Fruit fly (Drosophila melanogaster) whole organism, embryonic: ENCODE measurements around the gene SCAR.

ENCODE experiments used
- Abd-B ChIP-seq: fragments of 200-800 bp; sonication (Bioruptor generic); optimal IDR thresholded peaks from 2 replicates; lab custom pipeline; 2018; ENCODE audit warnings: missing biosample characterization, mild to moderate bottlenecking, missing genetic modification characterization, moderate library complexity
- Antp ChIP-seq: fragments of 200-800 bp; sonication (Bioruptor generic); optimal IDR thresholded peaks from 3 replicates; lab custom pipeline; 2016; ENCODE audit warnings: missing biosample characterization, missing genetic modification characterization
- Atf-2 ChIP-seq: fragments of 200-800 bp; sonication (Bioruptor generic); optimal IDR thresholded peaks from 2 replicates; lab custom pipeline; 2016; ENCODE audit warnings: missing biosample characterization, missing genetic modification characterization
- C15 ChIP-seq: fragments of 200-800 bp; sonication (Bioruptor generic); IDR thresholded peaks from 3 replicates; pipeline ENCODE4 v1.3.6; 2022; ENCODE audit warnings: missing biosample characterization, missing genetic modification characterization
- CG11247 ChIP-seq: fragments of 200-800 bp; sonication (Bioruptor generic); IDR thresholded peaks from 2 replicates; pipeline ENCODE4 v1.3.6; 2022; ENCODE audit warnings: missing biosample characterization, missing genetic modification characterization
- CG12236 ChIP-seq: fragments of 200-800 bp; sonication (Bioruptor generic); optimal IDR thresholded peaks from 2 replicates; lab custom pipeline; 2016; ENCODE audit warnings: missing biosample characterization, missing genetic modification characterization
- CG14441 ChIP-seq: fragments of 200-800 bp; sonication (Bioruptor generic); IDR thresholded peaks from 2 replicates; pipeline ENCODE4 v1.3.6; 2022; ENCODE audit warnings: missing biosample characterization, missing genetic modification characterization
- CG14860 ChIP-seq: fragments of 200-800 bp; sonication (Bioruptor generic); IDR thresholded peaks from 3 replicates; pipeline ENCODE4 v1.3.6; 2022; ENCODE audit warnings: missing biosample characterization, missing genetic modification characterization; ENCODE audit not compliant: partially characterized antibody
- CG15601 ChIP-seq: fragments of 200-800 bp; sonication (Bioruptor generic); optimal IDR thresholded peaks from 3 replicates; lab custom pipeline; 2019; ENCODE audit warnings: missing biosample characterization, mild to moderate bottlenecking, missing genetic modification characterization, moderate library complexity
- CG16815 ChIP-seq: fragments of 200-800 bp; sonication (Bioruptor generic); optimal IDR thresholded peaks from 3 replicates; lab custom pipeline; 2017; ENCODE audit warnings: missing biosample characterization, mild to moderate bottlenecking, missing genetic modification characterization
- CG17328 ChIP-seq: fragments of 200-800 bp; sonication (Bioruptor generic); IDR thresholded peaks from 2 replicates; pipeline ENCODE4 v1.3.6; 2022; ENCODE audit warnings: missing biosample characterization, missing genetic modification characterization
- CG17612 ChIP-seq: fragments of 200-800 bp; sonication (Bioruptor generic); IDR thresholded peaks from 2 replicates; pipeline ENCODE4 v1.3.6; 2022; ENCODE audit warnings: missing biosample characterization, missing genetic modification characterization
- CG2202 ChIP-seq: fragments of 200-800 bp; sonication (Bioruptor generic); optimal IDR thresholded peaks from 2 replicates; lab custom pipeline; 2018; ENCODE audit warnings: missing biosample characterization, mild to moderate bottlenecking, missing genetic modification characterization
- CG3065 ChIP-seq: fragments of 200-800 bp; sonication (Bioruptor generic); optimal IDR thresholded peaks from 2 replicates; lab custom pipeline; 2016; ENCODE audit warnings: missing biosample characterization, missing genetic modification characterization
- CG4282 ChIP-seq: fragments of 200-800 bp; sonication (Bioruptor generic); optimal IDR thresholded peaks from 2 replicates; lab custom pipeline; 2016; ENCODE audit warnings: missing biosample characterization, missing genetic modification characterization
- CG4360 ChIP-seq: fragments of 200-800 bp; sonication (Bioruptor generic); IDR thresholded peaks from 2 replicates; pipeline ENCODE4 v1.3.6; 2022; ENCODE audit warnings: missing biosample characterization, missing genetic modification characterization
- CG6689 ChIP-seq: fragments of 200-800 bp; sonication (Bioruptor generic); IDR thresholded peaks from 2 replicates; pipeline ENCODE4 v1.3.6; 2022; ENCODE audit warnings: missing biosample characterization, missing genetic modification characterization
- CG7839 ChIP-seq: fragments of 200-800 bp; sonication (Bioruptor generic); optimal IDR thresholded peaks from 3 replicates; lab custom pipeline; 2018; ENCODE audit warnings: missing biosample characterization, mild to moderate bottlenecking, missing genetic modification characterization, moderate library complexity
- CG7928 ChIP-seq: fragments of 200-800 bp; sonication (Bioruptor generic); optimal IDR thresholded peaks from 2 replicates; lab custom pipeline; 2017; ENCODE audit warnings: missing biosample characterization, mild to moderate bottlenecking, missing genetic modification characterization
- CG8388 ChIP-seq: fragments of 200-800 bp; sonication (Bioruptor generic); optimal IDR thresholded peaks from 2 replicates; lab custom pipeline; 2019; ENCODE audit warnings: missing biosample characterization, mild to moderate bottlenecking, missing genetic modification characterization, moderate library complexity
- CG8478 ChIP-seq: fragments of >200 bp; optimal IDR thresholded peaks from 2 replicates; lab custom pipeline; 2018
- CG9437 ChIP-seq: fragments of 200-800 bp; sonication (Bioruptor generic); optimal IDR thresholded peaks from 2 replicates; lab custom pipeline; 2018; ENCODE audit warnings: missing biosample characterization, mild to moderate bottlenecking, missing genetic modification characterization
- D19A ChIP-seq: fragments of 200-800 bp; optimal IDR thresholded peaks from 3 replicates; lab custom pipeline; 2019; ENCODE audit warnings: missing biosample characterization, mild to moderate bottlenecking, missing genetic modification characterization, moderate library complexity
- Deaf1 ChIP-seq: fragments of 200-800 bp; optimal IDR thresholded peaks from 3 replicates; lab custom pipeline; 2019; ENCODE audit warnings: missing biosample characterization, mild to moderate bottlenecking, missing genetic modification characterization, moderate library complexity
- Doc3 ChIP-seq: fragments of 200-800 bp; sonication (Bioruptor generic); IDR thresholded peaks from 3 replicates; pipeline ENCODE4 v1.3.6; 2022; ENCODE audit warnings: missing biosample characterization, missing genetic modification characterization; ENCODE audit not compliant: partially characterized antibody
- GATAe ChIP-seq: fragments of 200-800 bp; sonication (Bioruptor generic); conservative IDR thresholded peaks from 2 replicates; pipeline ENCODE4 v1.3.6; 2022; ENCODE audit warnings: missing biosample characterization, missing genetic modification characterization
- HLH3B ChIP-seq: fragments of 200-800 bp; sonication (Bioruptor generic); IDR thresholded peaks from 2 replicates; pipeline ENCODE4 v1.3.6; 2022; ENCODE audit warnings: missing biosample characterization, missing genetic modification characterization
- HLHmδ ChIP-seq: fragments of 200-800 bp; sonication (Bioruptor generic); optimal IDR thresholded peaks from 2 replicates; lab custom pipeline; 2018; ENCODE audit warnings: missing biosample characterization, mild to moderate bottlenecking, missing genetic modification characterization, moderate library complexity
- Hmr ChIP-seq: fragments of 200-800 bp; sonication (Bioruptor generic); optimal IDR thresholded peaks from 3 replicates; lab custom pipeline; 2017; ENCODE audit warnings: mild to moderate bottlenecking, missing biosample characterization, missing genetic modification reagents, missing genetic modification characterization
- Nf-YB ChIP-seq: fragments of 200-800 bp; sonication (Bioruptor generic); optimal IDR thresholded peaks from 3 replicates; lab custom pipeline; 2019; ENCODE audit warnings: missing biosample characterization, mild to moderate bottlenecking, missing genetic modification characterization, moderate library complexity
- Oli ChIP-seq: fragments of 200-800 bp; sonication (Bioruptor generic); optimal IDR thresholded peaks from 2 replicates; lab custom pipeline; 2018; ENCODE audit warnings: missing biosample characterization, mild to moderate bottlenecking, missing genetic modification characterization, moderate library complexity
- Scr ChIP-seq: fragments of 200-800 bp; sonication (Bioruptor generic); IDR thresholded peaks from 2 replicates; pipeline ENCODE4 v1.3.6; 2022; ENCODE audit warnings: missing biosample characterization, missing genetic modification characterization; ENCODE audit not compliant: partially characterized antibody
- Tbp ChIP-seq: fragments of >200 bp; optimal IDR thresholded peaks from 2 replicates; lab custom pipeline; 2018; ENCODE audit warnings: missing biosample characterization, missing genetic modification characterization
- Xbp1 ChIP-seq: fragments of 200-800 bp; sonication (Bioruptor generic); optimal IDR thresholded peaks from 3 replicates; lab custom pipeline; 2016; ENCODE audit warnings: missing biosample characterization, mild to moderate bottlenecking, missing genetic modification characterization
- bab2 ChIP-seq: fragments of 200-800 bp; sonication (Bioruptor generic); optimal IDR thresholded peaks from 2 replicates; lab custom pipeline; 2016; ENCODE audit warnings: missing biosample characterization, missing genetic modification characterization
- bbx ChIP-seq: fragments of 200-800 bp; sonication (Bioruptor generic); IDR thresholded peaks from 2 replicates; pipeline ENCODE4 v1.3.6; 2022; ENCODE audit warnings: missing biosample characterization, missing genetic modification characterization; ENCODE audit not compliant: partially characterized antibody
- corto ChIP-seq: fragments of 200-800 bp; sonication (Bioruptor generic); optimal IDR thresholded peaks from 2 replicates; lab custom pipeline; 2016; ENCODE audit warnings: missing biosample characterization, mild to moderate bottlenecking, missing genetic modification characterization, moderate library complexity
- cwo ChIP-seq: fragments of 200-800 bp; sonication (Bioruptor generic); optimal IDR thresholded peaks from 3 replicates; lab custom pipeline; 2017; ENCODE audit warnings: missing biosample characterization, missing genetic modification characterization, mild to moderate bottlenecking, moderate library complexity, missing genetic modification reagents
- en ChIP-seq: fragments of 200-800 bp; sonication (Bioruptor generic); optimal IDR thresholded peaks from 2 replicates; lab custom pipeline; 2016; ENCODE audit warnings: missing biosample characterization, missing genetic modification characterization
- ewg ChIP-seq: fragments of 200-800 bp; sonication (Bioruptor generic); optimal IDR thresholded peaks from 3 replicates; lab custom pipeline; 2017; ENCODE audit warnings: mild to moderate bottlenecking, missing biosample characterization, missing genetic modification reagents, missing genetic modification characterization
- eyg ChIP-seq: fragments of 200-800 bp; sonication (Bioruptor generic); optimal IDR thresholded peaks from 3 replicates; lab custom pipeline; 2016; ENCODE audit warnings: missing biosample characterization, missing genetic modification characterization
- fd64A ChIP-seq: fragments of 200-800 bp; sonication (Bioruptor generic); optimal IDR thresholded peaks from 3 replicates; lab custom pipeline; 2018; ENCODE audit warnings: missing biosample characterization, mild to moderate bottlenecking, missing genetic modification characterization
- lab ChIP-seq: fragments of 200-800 bp; sonication (Bioruptor generic); optimal IDR thresholded peaks from 3 replicates; lab custom pipeline; 2017; ENCODE audit warnings: missing biosample characterization, missing genetic modification characterization, mild to moderate bottlenecking, moderate library complexity, missing genetic modification reagents
- lov ChIP-seq, 2 experiments: fragments of 200-800 bp in 1 of 2; fragments of >200 bp in 1 of 2; sonication (Bioruptor generic) in 1 of 2; IDR thresholded peaks in 1 of 2; optimal IDR thresholded peaks in 1 of 2; 2 replicates in 1 of 2; 3 replicates in 1 of 2; pipeline versions ENCODE4 v1.3.6 to Lab custom; 2017 to 2022; ENCODE audit warnings: missing biosample characterization in 1 of 2, missing genetic modification characterization in 1 of 2
- luna ChIP-seq: fragments of 200-800 bp; sonication (Bioruptor generic); optimal IDR thresholded peaks from 2 replicates; lab custom pipeline; 2016; ENCODE audit warnings: missing biosample characterization, missing genetic modification characterization
- org-1 ChIP-seq: fragments of 200-800 bp; sonication (Bioruptor generic); optimal IDR thresholded peaks from 2 replicates; lab custom pipeline; 2017; ENCODE audit warnings: missing biosample characterization, missing genetic modification characterization
- peb ChIP-seq: fragments of 200-800 bp; sonication (Bioruptor generic); IDR thresholded peaks from 2 replicates; pipeline ENCODE4 v1.3.6; 2022; ENCODE audit warnings: missing biosample characterization, missing genetic modification characterization
- pita ChIP-seq: fragments of 200-800 bp; sonication (Bioruptor generic); optimal IDR thresholded peaks from 2 replicates; lab custom pipeline; 2017; ENCODE audit warnings: missing biosample characterization, mild to moderate bottlenecking, missing genetic modification characterization
- tup ChIP-seq: fragments of 200-800 bp; sonication (Bioruptor generic); optimal IDR thresholded peaks from 2 replicates; lab custom pipeline; 2016; ENCODE audit warnings: missing biosample characterization, mild to moderate bottlenecking, missing genetic modification characterization, moderate library complexity

The SCAR gene

DNA sequence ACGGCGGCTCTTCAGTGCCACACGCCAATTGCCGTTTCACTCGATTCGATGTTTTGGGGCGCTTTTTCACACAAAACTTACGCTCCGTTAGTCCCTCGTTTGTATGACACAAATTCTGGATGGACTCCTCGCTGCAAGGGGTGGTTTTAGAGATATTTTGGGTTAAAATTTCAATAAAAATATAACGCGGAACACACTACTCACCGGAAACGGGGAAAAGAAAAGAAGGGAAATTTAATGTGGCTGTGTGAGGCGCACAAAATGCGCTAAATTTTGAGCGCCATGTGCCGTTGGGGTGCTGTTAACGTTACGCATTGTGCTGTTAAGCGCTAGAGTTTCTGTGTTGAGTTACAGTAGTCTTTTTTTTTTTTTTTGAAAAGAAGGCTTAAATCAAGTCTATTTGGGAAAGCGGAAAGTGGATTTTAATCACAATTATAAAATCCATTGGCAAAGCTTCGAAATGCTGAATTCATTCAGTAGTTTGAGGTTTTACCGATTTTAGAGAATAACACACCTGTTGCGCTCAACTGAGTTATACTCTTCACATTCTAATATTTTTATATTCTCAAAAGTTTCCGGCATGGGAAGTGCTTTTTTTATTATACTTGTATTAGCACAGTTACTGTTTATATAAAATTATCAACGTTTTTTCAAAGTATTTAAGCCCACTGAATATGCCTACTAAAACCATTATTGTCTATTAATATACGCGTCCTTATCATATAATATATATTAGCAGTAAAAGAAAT lies 27.5 kb downstream of the SCAR start, which contains the start of gene RpL9 (continued):
- TF ChIP-seq corto (GFP tag; lab: Kevin White, UChicago) (no peak), Atf-2 (GFP tag; lab: Kevin White, UChicago) (peak; percentile 75), CG14860 (GFP tag; lab: Robert Waterston, UW) (no peak), ewg (GFP tag; lab: Kevin White, UChicago) (no peak), CG17328 (GFP tag; lab: Robert Waterston, UW) (peak; percentile 90; the same call in 1 of the 2 replicates), HLHmδ (peak; percentile 79), bbx (no peak), Deaf1 (no peak), CG8478 (no peak), Scr (GFP tag; lab: Robert Waterston, UW) (no peak), eyg (peak; percentile 70), CG12236 (GFP tag; lab: Kevin White, UChicago) (peak; percentile 37), Antp (peak; percentile 26), CG3065 (GFP tag; lab: Kevin White, UChicago) (no peak), luna (peak; percentile 77), CG16815 (GFP tag; lab: Kevin White, UChicago) (no peak), peb (GFP tag; lab: Robert Waterston, UW) (no peak), CG4360 (GFP tag; lab: Robert Waterston, UW) (peak; percentile 23), bab2 (GFP tag; lab: Kevin White, UChicago) (peak; percentile 16), GATAe (no peak), Abd-B (GFP tag; lab: Kevin White, UChicago) (no peak), org-1 (GFP tag; lab: Kevin White, UChicago) (peak; percentile 68), Doc3 (GFP tag; lab: Robert Waterston, UW) (no peak), pita (GFP tag; lab: Kevin White, UChicago) (no peak), Tbp (GFP tag; lab: Kevin White, UChicago) (peak; percentile 4), fd64A (GFP tag; lab: Kevin White, UChicago) (no peak), C15 (GFP tag; lab: Robert Waterston, UW) (peak; percentile 61; the same call in 1 of the 3 replicates), cwo (no peak), CG15601 (tag; lab: Kevin White, UChicago) (peak; percentile 53), CG14441 (GFP tag; lab: Robert Waterston, UW) (no peak; the same call in 1 of the 2 replicates), CG4282 (GFP tag; lab: Kevin White, UChicago) (no peak), CG8388 (GFP tag; lab: Kevin White, UChicago) (peak; percentile 65), Xbp1 (GFP tag; lab: Kevin White, UChicago) (peak; percentile 45), tup (GFP tag; lab: Kevin White, UChicago) (no peak), lab (GFP tag; lab: Kevin White, UChicago) (no peak), CG9437 (GFP tag; lab: Kevin White, UChicago) (peak; percentile 69), CG17612 (GFP tag; lab: Robert Waterston, UW) (no peak), CG6689 (GFP tag; lab: Robert Waterston, UW) (no peak; the same call in 1 of the 2 replicates), CG11247 (GFP tag; lab: Robert Waterston, UW) (no peak), D19A (no peak), CG7839 (tag; lab: Kevin White, UChicago) (no peak), HLH3B (no peak; the same call in 1 of the 2 replicates), CG2202 (peak; percentile 67), Hmr (no peak), en (GFP tag; lab: Kevin White, UChicago) (peak; percentile 68), Nf-YB (GFP tag; lab: Kevin White, UChicago) (no peak), Oli (tag; lab: Kevin White, UChicago) (no peak), CG7928 (GFP tag; lab: Kevin White, UChicago) (peak; percentile 15), lov (optimal IDR thresholded peaks at IDR 0.05; lab: Kevin White, UChicago) (no peak), lov (GFP tag; IDR thresholded peaks at IDR 0.05; lab: Robert Waterston, UW) (no peak; the same call in 1 of the 3 replicates)
